Fruit fly (Drosophila melanogaster): ENCODE data around the gene Sdr.

The Sdr gene

dm6 chr3R:14893791-14894782 is 24.3 kb upstream of the Sdr start, which contains the start of gene Dph2 (continued):
- TF ChIP-seq Ada2b (GFP tag; IDR thresholded peaks at IDR 0.05) (peak; percentile 75), ham (GFP tag; IDR thresholded peaks at IDR 0.05) (no peak), CG16815 (GFP tag; optimal IDR thresholded peaks at IDR 0.05) (peak; percentile 18), fru (optimal IDR thresholded peaks at IDR 0.05) (no peak), CG2889 (GFP tag; IDR thresholded peaks at IDR 0.05) (peak; percentile 65; the same call in 2 of the 3 replicates), sd (tag; optimal IDR thresholded peaks at IDR 0.05) (no peak), slou (GFP tag; optimal IDR thresholded peaks at IDR 0.05) (no peak), CG17612 (GFP tag; IDR thresholded peaks at IDR 0.05) (peak; percentile 36; the same call in 1 of the 2 replicates), Dfd (GFP tag; optimal IDR thresholded peaks at IDR 0.05) (no peak), CG12155 (GFP tag; optimal IDR thresholded peaks at IDR 0.05) (peak; percentile 35), CG11695 (GFP tag; IDR thresholded peaks at IDR 0.05) (peak; percentile 86), CG13424 (tag; optimal IDR thresholded peaks at IDR 0.05) (peak; percentile 82), unc-4 (GFP tag; IDR thresholded peaks at IDR 0.05; ENCODE audit: partially characterized antibody) (no peak), lbe (GFP tag; optimal IDR thresholded peaks at IDR 0.05) (no peak), mld (GFP tag; IDR thresholded peaks at IDR 0.05; ENCODE audit: partially characterized antibody) (no peak), Tbp (GFP tag; optimal IDR thresholded peaks at IDR 0.05) (no peak), Lhr (GFP tag; optimal IDR thresholded peaks at IDR 0.05) (peak; percentile 74), gfzf (GFP tag; optimal IDR thresholded peaks at IDR 0.05) (peak; percentile 61), CG13775 (GFP tag; optimal IDR thresholded peaks at IDR 0.05) (peak; percentile 42), Sox102F (GFP tag; optimal IDR thresholded peaks at IDR 0.05) (peak; percentile 85), salm (tag; optimal IDR thresholded peaks at IDR 0.05) (peak; percentile 41), CG12071 (GFP tag; optimal IDR thresholded peaks at IDR 0.05) (no peak), CG12769 (tag; optimal IDR thresholded peaks at IDR 0.05) (no peak), Adf1 (GFP tag; IDR thresholded peaks at IDR 0.05) (no peak), BEAF-32 (GFP tag; optimal IDR thresholded peaks at IDR 0.05) (peak; percentile 48), br (optimal IDR thresholded peaks at IDR 0.05) (no peak), CG16863 (GFP tag; optimal IDR thresholded peaks at IDR 0.05) (peak; percentile 11), row (GFP tag; IDR thresholded peaks at IDR 0.05) (peak; percentile 91), D19A (tag; optimal IDR thresholded peaks at IDR 0.05) (peak; percentile 99), fd96Cb (tag; optimal IDR thresholded peaks at IDR 0.05) (peak; percentile 71), gro (GFP tag; optimal IDR thresholded peaks at IDR 0.05) (peak; percentile 12), CG4360 (GFP tag; IDR thresholded peaks at IDR 0.05) (no peak), Sin3A (optimal IDR thresholded peaks at IDR 0.05) (peak; percentile 53), Sry-β (GFP tag; optimal IDR thresholded peaks at IDR 0.05) (no peak), wek (GFP tag; optimal IDR thresholded peaks at IDR 0.05) (no peak), MBD-R2 (GFP tag; IDR thresholded peaks at IDR 0.05) (peak; percentile 67), CG6654 (GFP tag; optimal IDR thresholded peaks at IDR 0.05) (no peak), yki (optimal IDR thresholded peaks at IDR 0.05) (no peak), PHDP (tag; optimal IDR thresholded peaks at IDR 0.05) (peak; percentile 80), CG43689 (GFP tag; IDR thresholded peaks at IDR 0.05) (peak; percentile 68), BtbVII (GFP tag; optimal IDR thresholded peaks at IDR 0.05) (no peak), Stat92E (GFP tag; optimal IDR thresholded peaks at IDR 0.05) (no peak), CG3065 (GFP tag; optimal IDR thresholded peaks at IDR 0.05) (no peak), so (GFP tag; IDR thresholded peaks at IDR 0.05) (no peak), sr (GFP tag; IDR thresholded peaks at IDR 0.05) (no peak), insv (GFP tag; optimal IDR thresholded peaks at IDR 0.05) (peak in 1 of 2 experiments; percentile 15), Mad (GFP tag; optimal IDR thresholded peaks at IDR 0.05) (peak; percentile 21), Hr78 (GFP tag; optimal IDR thresholded peaks at IDR 0.05) (no peak), CG8359 (GFP tag; optimal IDR thresholded peaks at IDR 0.05; ENCODE audit: borderline replicate concordance) (no peak)

Measured in whole organism, embryonic.